Fruit fly (Drosophila melanogaster) whole organism, adult: ENCODE measurements around the gene CG11367.
"Not testable (repeated sequence)": the region's sequence is repeated elsewhere in the genome, so short reads cannot be mapped to it uniquely, and the experiment has no call there.

Source experiments
- CG11617 ChIP-seq: fragments of 200-800 bp; sonication (Bioruptor generic); optimal IDR thresholded peaks from 2 replicates; lab custom pipeline; 2017; ENCODE audit warnings: mild to moderate bottlenecking, missing biosample characterization, missing genetic modification reagents, missing genetic modification characterization
- CG12768 ChIP-seq: fragments of 200-800 bp; sonication (Bioruptor generic); optimal IDR thresholded peaks from 2 replicates; lab custom pipeline; 2017; ENCODE audit warnings: missing biosample characterization, missing genetic modification characterization, mild to moderate bottlenecking, moderate library complexity, missing genetic modification reagents
- CG14711 ChIP-seq: fragments of 200-800 bp; sonication (Bioruptor generic); optimal IDR thresholded peaks from 2 replicates; lab custom pipeline; 2018; ENCODE audit warnings: missing biosample characterization, mild to moderate bottlenecking, missing genetic modification characterization, moderate library complexity
- CG1620 ChIP-seq: fragments of 200-800 bp; sonication (Bioruptor generic); optimal IDR thresholded peaks from 2 replicates; lab custom pipeline; 2016; ENCODE audit warnings: missing biosample characterization, missing genetic modification characterization
- CG33017 ChIP-seq: fragments of 200-800 bp; sonication (Bioruptor generic); optimal IDR thresholded peaks from 2 replicates; lab custom pipeline; 2018; ENCODE audit warnings: missing biosample characterization, mild to moderate bottlenecking, missing genetic modification characterization, moderate library complexity
- CG5204 ChIP-seq: fragments of 200-800 bp; sonication (Bioruptor generic); optimal IDR thresholded peaks from 2 replicates; lab custom pipeline; 2016; ENCODE audit warnings: missing biosample characterization, missing genetic modification characterization
- CG7045 ChIP-seq: fragments of 200-800 bp; sonication (Bioruptor generic); optimal IDR thresholded peaks from 2 replicates; lab custom pipeline; 2017; ENCODE audit warnings: missing biosample characterization, mild to moderate bottlenecking, missing genetic modification characterization
- CG7101 ChIP-seq: fragments of 200-800 bp; sonication (Bioruptor generic); optimal IDR thresholded peaks from 2 replicates; lab custom pipeline; 2018; ENCODE audit warnings: missing biosample characterization, mild to moderate bottlenecking, missing genetic modification characterization, moderate library complexity
- Clk ChIP-seq: fragments of 200-800 bp; sonication (Bioruptor generic); optimal IDR thresholded peaks from 2 replicates; lab custom pipeline; 2017; ENCODE audit warnings: missing biosample characterization, missing genetic modification characterization
- Crg-1 ChIP-seq: fragments of 200-800 bp; sonication (Bioruptor generic); optimal IDR thresholded peaks from 2 replicates; lab custom pipeline; 2016; ENCODE audit warnings: missing biosample characterization, missing genetic modification characterization
- Hr96 ChIP-seq: fragments of 200-800 bp; sonication (Bioruptor generic); optimal IDR thresholded peaks from 2 replicates; lab custom pipeline; 2016; ENCODE audit warnings: missing biosample characterization, missing genetic modification characterization
- Mnt ChIP-seq: fragments of 200-800 bp; sonication (Bioruptor generic); optimal IDR thresholded peaks from 2 replicates; lab custom pipeline; 2016; ENCODE audit warnings: missing biosample characterization, mild to moderate bottlenecking, missing genetic modification characterization
- bab1 ChIP-seq: fragments of 200-800 bp; sonication (Bioruptor generic); optimal IDR thresholded peaks from 3 replicates; lab custom pipeline; 2019; ENCODE audit warnings: missing biosample characterization, mild to moderate bottlenecking, missing genetic modification characterization, moderate library complexity
- cic ChIP-seq: fragments of 200-800 bp; sonication (Bioruptor generic); optimal IDR thresholded peaks from 2 replicates; lab custom pipeline; 2017; ENCODE audit warnings: missing biosample characterization, mild to moderate bottlenecking, missing genetic modification characterization, moderate library complexity
- cnc ChIP-seq, 2 experiments: fragments of >200 bp; optimal IDR thresholded peaks; 2 replicates each; lab custom pipeline; 2017
- kay ChIP-seq: fragments of 200-800 bp; sonication (Bioruptor generic); peaks from one replicate; lab custom pipeline; 2016; ENCODE audit warnings: missing biosample characterization, missing genetic modification characterization, borderline replicate concordance
- ovo ChIP-seq: fragments of 200-800 bp; sonication (Bioruptor generic); optimal IDR thresholded peaks from 2 replicates; lab custom pipeline; 2016; ENCODE audit warnings: missing biosample characterization, missing genetic modification characterization
- pad ChIP-seq: fragments of 200-800 bp; sonication (Bioruptor generic); optimal IDR thresholded peaks from 3 replicates; lab custom pipeline; 2017; ENCODE audit warnings: missing biosample characterization, missing genetic modification characterization, mild to moderate bottlenecking, moderate library complexity, missing genetic modification reagents
- tj ChIP-seq: fragments of 200-800 bp; sonication (Bioruptor generic); optimal IDR thresholded peaks from 3 replicates; lab custom pipeline; 2017; ENCODE audit warnings: missing biosample characterization, mild to moderate bottlenecking, missing genetic modification characterization, moderate library complexity
- toe ChIP-seq: fragments of 200-800 bp; sonication (Bioruptor generic); optimal IDR thresholded peaks from 2 replicates; lab custom pipeline; 2016; ENCODE audit warnings: missing biosample characterization, missing genetic modification characterization

The CG11367 gene

DNA sequence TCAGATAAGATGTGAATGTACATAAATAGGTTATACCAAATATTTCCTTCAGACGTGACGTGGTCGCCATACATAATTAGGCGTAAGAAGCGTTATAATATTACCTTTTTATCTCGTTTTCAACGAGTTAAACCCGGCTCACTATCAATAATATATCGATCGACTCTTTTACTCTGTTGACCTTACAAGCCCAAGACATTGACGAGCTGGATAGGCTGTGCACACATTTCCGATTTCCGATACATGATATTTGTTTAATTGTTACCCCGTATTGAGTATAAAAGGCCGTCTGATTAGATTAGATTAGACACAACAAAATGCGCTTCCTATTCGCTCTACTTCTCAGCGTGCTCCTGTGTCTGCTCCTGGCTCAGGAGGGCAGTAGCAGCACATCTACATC, 31.0 kb upstream of the CG11367 start, which contains the start of gene CG32453:
CG32453 (plus strand) TSS at position 301 of the 400 bp plus-strand sequence.
- TF ChIP-seq cnc (optimal IDR thresholded peaks at IDR 0.05; lab: Kevin White, UChicago); Hr96 (GFP tag; lab: Kevin White, UChicago); CG1620: not testable (repeated sequence)

DNA sequence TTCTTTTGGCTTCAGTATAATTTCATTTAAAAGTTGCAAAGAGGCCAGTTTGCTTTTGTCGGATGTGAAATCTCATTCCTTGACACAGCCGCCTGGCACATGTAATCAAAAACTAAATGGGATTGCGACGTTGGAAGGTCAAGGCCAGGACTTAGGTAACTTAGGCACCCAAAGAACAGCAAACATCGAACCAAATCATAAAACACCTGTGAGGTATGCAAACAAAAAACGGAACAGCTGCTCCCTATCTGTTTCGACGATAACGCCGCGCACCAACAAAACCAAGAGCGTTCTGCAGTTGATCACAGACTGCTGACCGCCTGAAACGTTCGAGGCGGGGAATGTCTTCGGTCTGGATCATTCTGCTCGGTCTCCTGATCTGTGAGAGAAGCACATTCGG, 28.8 kb upstream of the CG11367 start, which contains the start of gene CG45116:
CG45116 (plus strand) TSS at position 301 of the 400 bp plus-strand sequence.
- TF ChIP-seq Clk (GFP tag; lab: Kevin White, UChicago), result no peak
- no peak for TF ChIP-seq CG33017
- no peak for TF ChIP-seq ovo (GFP tag; lab: Kevin White, UChicago)
- TF ChIP-seq tj (GFP tag; lab: Kevin White, UChicago), result no peak
- no peak for TF ChIP-seq toe (GFP tag; lab: Kevin White, UChicago)
- no peak for TF ChIP-seq CG7101 (tag; lab: Kevin White, UChicago)
- no peak for TF ChIP-seq CG14711
- TF ChIP-seq CG1620, result no peak
- TF ChIP-seq cnc (optimal IDR thresholded peaks at IDR 0.05; lab: Kevin White, UChicago), result no peak
- TF ChIP-seq Hr96 (GFP tag; lab: Kevin White, UChicago), result no peak
- TF ChIP-seq CG5204 (GFP tag; lab: Kevin White, UChicago), result no peak
- no peak for TF ChIP-seq pad (GFP tag; lab: Kevin White, UChicago)
- TF ChIP-seq Mnt (GFP tag; lab: Kevin White, UChicago), result no peak
- TF ChIP-seq cic, result no peak
- no peak for TF ChIP-seq CG12768
- TF ChIP-seq Crg-1, result no peak

DNA sequence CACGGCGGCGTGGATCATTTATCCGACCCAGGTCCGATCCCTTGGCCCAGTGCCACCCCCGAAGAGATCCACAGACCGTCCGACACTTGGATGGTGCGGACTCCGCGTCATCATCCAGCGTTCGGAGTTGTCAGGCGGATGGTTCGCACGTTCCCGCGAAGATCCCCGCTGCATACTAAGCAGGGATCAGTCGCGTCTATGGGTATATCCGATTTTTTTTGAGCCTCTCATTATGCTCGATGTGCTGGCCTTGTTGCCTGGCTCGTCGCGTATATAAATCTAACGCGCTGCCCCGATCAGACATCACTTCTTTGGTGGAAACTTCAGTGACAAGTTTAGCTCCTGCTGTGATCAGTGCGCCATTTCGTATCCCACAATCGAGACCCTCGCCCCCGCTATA, 16.1 kb upstream of the CG11367 start, which contains the start of gene CG11370:
CG11370 (plus strand) TSS at position 301 of the 400 bp plus-strand sequence.
- TF ChIP-seq Clk (GFP tag; lab: Kevin White, UChicago) (no peak), CG7045 (GFP tag; lab: Kevin White, UChicago) (no peak)

DNA sequence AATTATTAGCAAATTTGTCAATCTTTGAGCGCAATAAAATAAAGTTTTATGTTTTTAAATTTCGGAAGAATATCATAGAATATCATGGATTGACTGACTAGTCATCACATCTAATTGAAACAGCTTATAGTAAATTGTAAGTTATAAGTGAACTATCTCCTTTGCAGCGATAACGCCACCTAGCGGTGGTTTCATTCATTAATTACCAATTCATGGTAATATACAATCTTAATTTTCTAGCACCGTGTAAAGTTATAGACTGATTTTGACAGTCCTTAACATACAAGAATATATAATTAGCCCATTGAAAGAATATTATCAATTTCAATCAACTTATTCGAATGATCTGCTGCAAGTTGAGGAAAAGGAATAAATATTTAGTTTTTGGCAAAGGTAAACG, 14.3 kb upstream of the CG11367 start:
- no peak for TF ChIP-seq ovo (GFP tag; lab: Kevin White, UChicago)
- no peak for TF ChIP-seq cnc (optimal IDR thresholded peaks at IDR 0.05; lab: Kevin White, UChicago)
- no peak for TF ChIP-seq bab1 (GFP tag; lab: Kevin White, UChicago)
- no peak for TF ChIP-seq tj (GFP tag; lab: Kevin White, UChicago)
- no peak for TF ChIP-seq CG33017

DNA sequence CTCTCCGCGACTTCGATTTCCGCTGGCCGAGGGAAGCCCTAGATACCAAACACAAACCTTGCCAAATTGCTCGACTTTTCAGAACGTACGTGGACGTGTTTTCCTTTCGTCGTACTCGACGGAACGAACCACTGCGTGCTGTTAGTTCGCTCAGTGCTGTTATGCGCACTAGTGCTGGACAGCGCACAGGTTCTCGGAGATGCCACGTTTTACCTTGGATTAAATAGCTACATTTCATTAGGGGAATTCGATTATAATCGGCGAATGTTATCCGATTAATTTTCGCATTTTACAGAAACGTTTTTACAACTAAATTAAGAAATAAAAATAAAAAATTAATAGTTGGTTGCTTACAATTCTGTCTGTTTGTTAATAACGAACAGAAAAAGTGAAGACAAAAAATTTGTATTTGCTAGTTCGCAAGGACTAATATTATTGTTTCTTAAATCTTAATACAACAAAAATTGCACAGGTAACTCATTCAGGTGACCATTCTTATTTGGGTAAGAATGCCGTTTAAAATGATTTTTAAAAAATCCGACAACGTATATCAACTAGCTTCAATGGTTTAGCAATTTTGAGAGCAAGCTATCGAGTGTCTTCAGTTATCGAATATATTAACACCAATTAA, 10.7 kb upstream of the CG11367 start, which contains the start of the genes ArfGAP3 and CG32452:
ArfGAP3 (minus strand) TSS at position 441 of the 631 bp plus-strand sequence.
CG32452 (plus strand) TSS at position 592 of the 631 bp plus-strand sequence.
- TF ChIP-seq Clk (GFP tag; lab: Kevin White, UChicago), result peak; percentile 12
- peak; percentile 62 for TF ChIP-seq CG7101 (tag; lab: Kevin White, UChicago)
- TF ChIP-seq CG14711, result peak; percentile 66
- TF ChIP-seq kay (GFP tag; lab: Kevin White, UChicago), result no peak
- TF ChIP-seq CG33017, result peak; percentile 15
- TF ChIP-seq CG1620, result peak; percentile 83
- peak; percentile 68 for TF ChIP-seq CG7045 (GFP tag; lab: Kevin White, UChicago)
- peak; percentile 79 for TF ChIP-seq CG5204 (GFP tag; lab: Kevin White, UChicago)
- TF ChIP-seq CG11617 (GFP tag; lab: Kevin White, UChicago), result peak; percentile 69
- TF ChIP-seq bab1 (GFP tag; lab: Kevin White, UChicago), result peak; percentile 78
- TF ChIP-seq Crg-1, result peak; percentile 57
- TF ChIP-seq pad (GFP tag; lab: Kevin White, UChicago), result peak; percentile 48
- peak; percentile 85 for TF ChIP-seq toe (GFP tag; lab: Kevin White, UChicago)
- TF ChIP-seq CG12768, result peak; percentile 59
- peak; percentile 46 for TF ChIP-seq Hr96 (GFP tag; lab: Kevin White, UChicago)
- peak; percentile 23 for TF ChIP-seq cic
- peak; percentile 48 for TF ChIP-seq ovo (GFP tag; lab: Kevin White, UChicago)
- TF ChIP-seq cnc (optimal IDR thresholded peaks at IDR 0.05; lab: Kevin White, UChicago), result no peak
- TF ChIP-seq Mnt (GFP tag; lab: Kevin White, UChicago), result peak; percentile 49
- peak; percentile 25 for TF ChIP-seq tj (GFP tag; lab: Kevin White, UChicago)

DNA sequence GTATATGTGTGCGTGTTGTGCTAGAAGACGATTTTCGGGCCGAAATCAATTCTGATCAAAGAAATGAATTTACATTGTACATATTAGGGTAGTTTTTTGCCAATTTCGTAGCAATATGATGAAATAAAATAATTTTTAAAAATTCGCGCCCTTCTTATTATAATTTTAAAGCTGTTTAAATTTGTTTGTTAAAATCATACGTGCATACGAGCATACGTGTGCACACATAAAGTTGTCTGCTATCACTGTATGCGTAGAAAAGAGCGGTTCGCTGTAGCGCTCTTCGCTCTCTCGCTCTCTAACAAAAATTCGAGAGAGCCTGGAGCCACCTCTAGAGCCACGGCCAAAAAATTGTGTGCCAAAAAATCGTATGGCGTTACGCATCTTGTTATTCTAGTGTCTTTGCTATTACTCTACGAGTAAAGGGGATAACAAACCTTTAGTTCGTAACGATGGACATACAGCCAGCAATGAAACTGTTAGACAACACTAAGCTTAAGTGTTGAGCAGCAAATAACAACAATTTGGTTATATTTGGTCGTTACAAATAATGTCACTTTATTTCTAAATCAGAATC, 7.1 kb upstream of the CG11367 start, which contains the start of gene mael:
mael (plus strand) TSS at position 510 of the 577 bp plus-strand sequence.
- TF ChIP-seq CG1620; kay (GFP tag; lab: Kevin White, UChicago); CG12768: not testable (repeated sequence)

DNA sequence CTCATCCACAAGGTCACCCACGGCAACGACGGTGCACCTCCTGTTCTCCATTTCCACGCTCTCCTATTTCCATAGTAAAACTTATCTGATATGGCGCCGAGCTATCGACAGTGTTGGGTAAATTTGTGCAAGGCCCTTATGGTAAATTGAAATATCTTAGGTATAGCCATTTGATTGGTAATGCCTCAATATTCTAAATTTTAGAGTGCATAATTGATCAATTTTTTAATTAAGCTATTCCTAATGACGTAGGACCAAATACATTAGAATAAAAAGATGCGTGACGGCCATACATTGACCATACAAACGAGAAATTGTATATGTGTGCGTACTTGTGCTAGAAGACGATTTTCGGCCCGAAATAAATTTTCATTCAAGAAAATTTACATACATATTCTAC, 5.9 kb upstream of the CG11367 start, which contains the start of gene CG14451:
CG14451 (minus strand) TSS at position 101 of the 400 bp plus-strand sequence.
- TF ChIP-seq ovo (GFP tag; lab: Kevin White, UChicago) (no peak), CG1620 (no peak), CG11617 (GFP tag; lab: Kevin White, UChicago) (no peak), pad (GFP tag; lab: Kevin White, UChicago) (no peak)
